Worm (Caenorhabditis elegans): ENCODE results near the gene ZK899.5.
A peak's percentile ranks its signal among the peaks of the same experiment; 100 is the strongest.

Gene ZK899.5

DNA sequence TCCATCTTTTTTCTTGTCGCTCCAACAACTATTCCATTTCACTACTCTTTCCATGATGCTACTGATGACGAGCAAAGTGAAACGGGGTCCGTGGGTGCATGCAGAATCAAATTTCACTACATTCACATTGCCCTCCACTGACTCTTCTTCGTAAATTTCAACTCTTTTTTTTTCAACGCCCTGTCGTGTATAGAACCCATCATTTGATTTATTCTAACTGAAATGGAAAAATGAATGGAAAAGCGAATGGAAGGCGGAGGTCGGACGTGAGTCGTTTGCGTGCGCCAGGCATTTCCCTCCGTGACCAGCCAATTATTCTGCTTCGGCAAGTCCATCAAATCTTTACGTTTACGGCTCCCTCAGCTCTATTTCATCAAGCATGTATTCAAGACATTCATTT, 16.9 kb downstream of the ZK899.5 start:
- no peak for TF ChIP-seq sea-1 (GFP tag; conservative IDR thresholded peaks at IDR 0.05)
- TF ChIP-seq B0310.2 (tag; optimal IDR thresholded peaks at IDR 0.05): no peak
- TF ChIP-seq hnd-1 (tag; optimal IDR thresholded peaks at IDR 0.05): no peak
- no peak for TF ChIP-seq aly-1 (tag; optimal IDR thresholded peaks at IDR 0.05)

DNA sequence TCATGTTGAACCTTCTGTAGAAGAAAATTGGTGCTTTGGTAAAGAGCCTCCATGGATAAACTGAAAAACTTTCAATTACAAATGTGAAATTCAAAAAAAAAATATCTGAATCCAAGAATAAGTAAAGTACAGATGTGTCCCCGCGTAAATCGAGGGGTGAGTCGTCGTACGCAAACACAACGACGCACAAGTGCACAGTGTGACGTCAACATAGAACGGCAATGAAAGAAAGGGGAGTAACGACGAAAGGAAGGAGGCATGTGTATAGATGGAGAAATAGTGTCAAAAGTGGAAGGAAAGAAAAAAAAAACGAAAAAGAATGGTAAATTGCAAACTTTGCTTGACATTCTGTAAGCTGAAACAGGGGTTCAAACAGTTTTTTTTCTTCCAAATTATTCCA, 19.2 kb downstream of the ZK899.5 start, which contains the start of gene memb-1:
Gene memb-1, minus strand, starts transcription at position 60 of the 400 bp plus-strand sequence.
- TF ChIP-seq tbx-11 (GFP tag; IDR thresholded peaks at IDR 0.05) (no peak), ceh-13 (GFP tag; optimal IDR thresholded peaks at IDR 0.05) (no peak), ets-7 (tag; optimal IDR thresholded peaks at IDR 0.05) (no peak), hnd-1 (tag; optimal IDR thresholded peaks at IDR 0.05) (no peak), tra-4 (tag; optimal IDR thresholded peaks at IDR 0.05) (no peak), sea-1 (GFP tag; conservative IDR thresholded peaks at IDR 0.05) (no peak), hmbx-1 (tag; optimal IDR thresholded peaks at IDR 0.05) (no peak), hmg-4 (GFP tag; optimal IDR thresholded peaks at IDR 0.05) (no peak), ama-1 (optimal IDR thresholded peaks at IDR 0.05) (no peak), F13C5.2 (tag; optimal IDR thresholded peaks at IDR 0.05) (no peak), B0310.2 (tag; optimal IDR thresholded peaks at IDR 0.05) (no peak), tbx-37 (GFP tag; conservative IDR thresholded peaks at IDR 0.05) (no peak), aly-1 (tag; optimal IDR thresholded peaks at IDR 0.05) (no peak), scrt-1 (GFP tag; IDR thresholded peaks at IDR 0.05) (no peak), ceh-36 (tag; optimal IDR thresholded peaks at IDR 0.05) (no peak), flt-1 (GFP tag; IDR thresholded peaks at IDR 0.05) (no peak), pes-1 (GFP tag; IDR thresholded peaks at IDR 0.05) (no peak)

DNA sequence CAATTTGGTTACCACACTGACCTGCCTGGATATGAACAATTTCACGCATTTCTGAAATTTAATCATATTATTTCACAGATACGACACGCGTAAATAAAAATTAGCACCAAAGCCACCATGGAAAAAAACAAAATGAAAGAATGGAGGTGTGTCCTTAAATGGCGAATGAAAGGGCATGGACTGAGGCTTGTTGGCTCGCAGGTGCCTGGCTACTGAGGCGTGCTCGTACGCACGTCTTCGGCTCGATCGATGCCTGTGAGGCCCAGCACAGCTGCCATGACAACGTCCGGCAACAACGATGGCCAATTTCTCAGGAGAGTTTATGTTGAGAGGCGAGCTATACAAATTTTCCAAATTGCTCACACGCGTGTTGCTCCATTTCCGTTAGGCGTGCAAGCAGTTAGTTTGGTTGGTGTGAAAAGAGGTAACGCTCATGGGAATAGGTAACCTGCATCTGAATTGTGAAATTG, 23.9 kb downstream of the ZK899.5 start, which contains the start of gene tbb-4:
Gene tbb-4, minus strand, starts transcription at position 51 of the 470 bp plus-strand sequence.
- no peak for TF ChIP-seq ceh-36 (tag; optimal IDR thresholded peaks at IDR 0.05)
- no peak for TF ChIP-seq aly-1 (tag; optimal IDR thresholded peaks at IDR 0.05)
- no peak for TF ChIP-seq ama-1 (optimal IDR thresholded peaks at IDR 0.05)
- TF ChIP-seq flt-1 (GFP tag; IDR thresholded peaks at IDR 0.05): no peak
- TF ChIP-seq sea-1 (GFP tag; conservative IDR thresholded peaks at IDR 0.05): no peak
- no peak for TF ChIP-seq tbx-37 (GFP tag; conservative IDR thresholded peaks at IDR 0.05)
- TF ChIP-seq tra-4 (tag; optimal IDR thresholded peaks at IDR 0.05): no peak
- TF ChIP-seq hnd-1 (tag; optimal IDR thresholded peaks at IDR 0.05): no peak
- TF ChIP-seq pes-1 (GFP tag; IDR thresholded peaks at IDR 0.05): no peak
- TF ChIP-seq F13C5.2 (tag; optimal IDR thresholded peaks at IDR 0.05): no peak

DNA sequence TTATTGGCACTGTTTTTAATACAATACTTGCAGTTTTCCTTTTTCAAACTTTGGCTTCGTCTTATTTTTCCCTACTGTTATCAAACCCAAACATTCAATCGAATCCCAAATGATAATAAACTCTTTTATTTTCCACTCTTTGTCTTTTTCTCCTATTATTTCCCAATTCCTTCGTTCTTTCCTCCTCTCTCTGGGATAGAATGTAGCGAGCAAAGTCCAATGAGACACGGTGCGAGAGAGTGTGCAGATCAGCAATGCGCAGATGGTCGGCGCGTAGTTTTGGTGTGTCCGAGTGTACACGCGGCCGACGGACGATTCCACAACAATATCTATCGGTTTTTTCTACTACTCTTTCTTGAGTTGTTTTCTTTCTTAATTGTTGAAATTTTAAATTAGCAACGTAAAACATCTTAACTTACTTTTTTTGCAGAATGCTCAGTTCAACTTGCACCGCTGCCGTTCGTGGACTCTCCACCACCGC, 29.7 kb downstream of the ZK899.5 start, which contains the start of gene B0272.3:
Gene B0272.3, plus strand, starts transcription at position 431 of the 481 bp plus-strand sequence.
- TF ChIP-seq B0310.2 (tag; optimal IDR thresholded peaks at IDR 0.05): no peak
- TF ChIP-seq F13C5.2 (tag; optimal IDR thresholded peaks at IDR 0.05): peak; percentile 7
- peak; percentile 28 for TF ChIP-seq hmg-4 (GFP tag; optimal IDR thresholded peaks at IDR 0.05)
- TF ChIP-seq ets-7 (tag; optimal IDR thresholded peaks at IDR 0.05): no peak
- no peak for TF ChIP-seq hnd-1 (tag; optimal IDR thresholded peaks at IDR 0.05)

- TF ChIP-seq ets-7 (tag; optimal IDR thresholded peaks at IDR 0.05) (no peak), tra-4 (tag; optimal IDR thresholded peaks at IDR 0.05) (no peak), flt-1 (GFP tag; IDR thresholded peaks at IDR 0.05) (no peak)
Measured at ce11 chrX:9428059-9428458, 32.7 kb downstream of the ZK899.5 start, which contains the start of gene B0272.4. B0272.4 (plus strand) TSS chrX:9428431.

DNA sequence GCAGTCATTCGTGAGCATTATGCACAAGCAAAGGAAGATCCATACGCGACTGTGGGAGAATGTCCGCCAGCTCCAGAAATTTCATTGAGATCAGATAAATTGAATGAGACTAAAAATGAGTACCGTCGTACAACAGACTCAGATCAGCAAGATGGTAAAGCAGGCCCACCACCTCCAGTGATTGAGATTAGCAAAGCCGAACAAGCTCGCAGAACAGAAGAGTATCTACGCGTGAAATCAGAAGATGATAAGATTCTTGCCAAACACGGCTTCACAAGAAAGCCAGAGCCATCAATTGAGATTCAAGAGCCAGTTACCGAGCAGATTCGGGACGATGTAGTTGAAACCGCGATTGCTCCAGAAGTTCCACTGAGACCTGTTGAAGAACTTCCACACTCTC, 42.8 kb downstream of the ZK899.5 start:
- TF ChIP-seq hmg-4 (GFP tag; optimal IDR thresholded peaks at IDR 0.05) (no peak), ets-7 (tag; optimal IDR thresholded peaks at IDR 0.05) (no peak)

DNA sequence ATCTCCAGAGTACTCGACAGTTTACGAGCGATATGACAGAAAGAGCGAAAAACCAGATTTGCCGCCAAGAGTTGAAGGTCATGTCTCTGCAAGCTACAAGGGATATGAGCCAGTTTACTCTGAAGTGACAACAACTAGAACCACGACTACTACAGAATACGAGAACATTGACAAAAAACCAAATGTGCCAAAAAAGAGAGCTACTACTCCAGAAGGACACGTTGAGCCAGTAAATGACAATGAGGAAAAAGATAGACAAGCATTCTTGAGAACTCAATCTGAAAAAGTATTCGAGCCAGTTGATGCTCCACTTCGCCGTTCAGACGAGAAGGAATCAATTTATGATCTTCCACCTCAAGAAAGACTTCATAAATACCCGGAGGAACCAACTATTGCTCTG, 43.4 kb downstream of the ZK899.5 start:
- no peak for TF ChIP-seq ets-7 (tag; optimal IDR thresholded peaks at IDR 0.05)
- no peak for TF ChIP-seq ceh-13 (GFP tag; optimal IDR thresholded peaks at IDR 0.05)
- no peak for TF ChIP-seq scrt-1 (GFP tag; IDR thresholded peaks at IDR 0.05)
- no peak for TF ChIP-seq tbx-37 (GFP tag; conservative IDR thresholded peaks at IDR 0.05)
- TF ChIP-seq aly-1 (tag; optimal IDR thresholded peaks at IDR 0.05): no peak
- TF ChIP-seq B0310.2 (tag; optimal IDR thresholded peaks at IDR 0.05): no peak
- no peak for TF ChIP-seq tra-4 (tag; optimal IDR thresholded peaks at IDR 0.05)
- no peak for TF ChIP-seq F13C5.2 (tag; optimal IDR thresholded peaks at IDR 0.05)
- TF ChIP-seq hmbx-1 (tag; optimal IDR thresholded peaks at IDR 0.05): no peak
- no peak for TF ChIP-seq tbx-11 (GFP tag; IDR thresholded peaks at IDR 0.05)
- TF ChIP-seq pes-1 (GFP tag; IDR thresholded peaks at IDR 0.05): no peak

- TF ChIP-seq aly-1 (tag; optimal IDR thresholded peaks at IDR 0.05): no peak
- no peak for TF ChIP-seq pes-1 (GFP tag; IDR thresholded peaks at IDR 0.05)
- TF ChIP-seq F13C5.2 (tag; optimal IDR thresholded peaks at IDR 0.05): no peak
- TF ChIP-seq ama-1 (optimal IDR thresholded peaks at IDR 0.05): no peak
- no peak for TF ChIP-seq tbx-11 (GFP tag; IDR thresholded peaks at IDR 0.05)
- TF ChIP-seq B0310.2 (tag; optimal IDR thresholded peaks at IDR 0.05): no peak
- no peak for TF ChIP-seq hmg-4 (GFP tag; optimal IDR thresholded peaks at IDR 0.05)
- TF ChIP-seq sea-1 (GFP tag; conservative IDR thresholded peaks at IDR 0.05): no peak
- no peak for TF ChIP-seq flt-1 (GFP tag; IDR thresholded peaks at IDR 0.05)
- TF ChIP-seq ceh-36 (tag; optimal IDR thresholded peaks at IDR 0.05): no peak
- TF ChIP-seq hnd-1 (tag; optimal IDR thresholded peaks at IDR 0.05): no peak
Measured at ce11 chrX:9411675-9412074, 49.1 kb downstream of the ZK899.5 start.

DNA sequence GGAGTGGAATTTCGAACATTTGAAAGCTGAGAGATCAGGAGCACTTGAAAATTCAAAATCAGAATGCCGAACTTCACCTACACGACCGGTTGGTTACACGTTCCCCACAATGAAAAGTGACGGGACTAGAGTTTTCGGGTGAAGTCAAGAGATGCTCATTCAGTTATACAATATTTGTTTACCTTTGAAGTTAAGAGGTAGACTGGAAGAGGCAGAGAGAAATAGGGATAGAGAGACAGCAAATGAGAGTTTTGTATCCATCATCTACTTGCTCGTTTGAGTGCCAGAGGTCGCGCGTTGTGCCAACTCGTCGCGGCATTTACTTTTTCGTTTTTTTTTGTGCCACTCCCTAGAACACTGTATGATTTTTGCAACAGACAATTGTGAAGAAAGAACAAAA, 50.0 kb downstream of the ZK899.5 start:
- TF ChIP-seq ets-7 (tag; optimal IDR thresholded peaks at IDR 0.05): no peak
- TF ChIP-seq tbx-11 (GFP tag; IDR thresholded peaks at IDR 0.05): no peak
- TF ChIP-seq hmg-4 (GFP tag; optimal IDR thresholded peaks at IDR 0.05): no peak
- no peak for TF ChIP-seq sea-1 (GFP tag; conservative IDR thresholded peaks at IDR 0.05)
- TF ChIP-seq ama-1 (optimal IDR thresholded peaks at IDR 0.05): no peak
- no peak for TF ChIP-seq ceh-13 (GFP tag; optimal IDR thresholded peaks at IDR 0.05)
- no peak for TF ChIP-seq B0310.2 (tag; optimal IDR thresholded peaks at IDR 0.05)
- TF ChIP-seq ceh-36 (tag; optimal IDR thresholded peaks at IDR 0.05): no peak
- no peak for TF ChIP-seq F13C5.2 (tag; optimal IDR thresholded peaks at IDR 0.05)
- TF ChIP-seq pes-1 (GFP tag; IDR thresholded peaks at IDR 0.05): no peak
- no peak for TF ChIP-seq tbx-37 (GFP tag; conservative IDR thresholded peaks at IDR 0.05)
- no peak for TF ChIP-seq tra-4 (tag; optimal IDR thresholded peaks at IDR 0.05)
- no peak for TF ChIP-seq hnd-1 (tag; optimal IDR thresholded peaks at IDR 0.05)
- no peak for TF ChIP-seq flt-1 (GFP tag; IDR thresholded peaks at IDR 0.05)

All from whole organism, early embryonic.